Fruit fly (Drosophila melanogaster) whole organism, embryonic: ENCODE results near the gene CG44838.

Experiments
- Aef1 ChIP-seq: fragments of 200-800 bp; sonication (Bioruptor generic); IDR thresholded peaks from 3 replicates; pipeline ENCODE4 v1.3.6; 2022; ENCODE audit warnings: missing biosample characterization, missing genetic modification characterization
- CG10267 ChIP-seq: fragments of 200-800 bp; sonication (Bioruptor generic); optimal IDR thresholded peaks from 2 replicates; lab custom pipeline; 2018; ENCODE audit warnings: missing biosample characterization, mild to moderate bottlenecking, missing genetic modification characterization, moderate library complexity
- CG10543 ChIP-seq: fragments of 200-800 bp; sonication (Bioruptor generic); optimal IDR thresholded peaks from 3 replicates; lab custom pipeline; 2017; ENCODE audit warnings: missing biosample characterization, mild to moderate bottlenecking, missing genetic modification characterization, moderate library complexity
- CG12071 ChIP-seq: fragments of 200-800 bp; sonication (Bioruptor generic); optimal IDR thresholded peaks from 3 replicates; lab custom pipeline; 2018; ENCODE audit warnings: missing biosample characterization, mild to moderate bottlenecking, missing genetic modification characterization
- CG12769 ChIP-seq: fragments of 200-800 bp; sonication (Bioruptor generic); optimal IDR thresholded peaks from 2 replicates; lab custom pipeline; 2019; ENCODE audit warnings: missing biosample characterization, mild to moderate bottlenecking, missing genetic modification characterization, moderate library complexity
- CG13894 ChIP-seq: fragments of 200-800 bp; sonication (Bioruptor generic); optimal IDR thresholded peaks from 3 replicates; lab custom pipeline; 2018; ENCODE audit warnings: missing biosample characterization, mild to moderate bottlenecking, missing genetic modification characterization, moderate library complexity
- CG15011 ChIP-seq: fragments of 200-800 bp; sonication (Bioruptor generic); optimal IDR thresholded peaks from 3 replicates; lab custom pipeline; 2018; ENCODE audit warnings: missing biosample characterization, mild to moderate bottlenecking, missing genetic modification characterization
- CG18476 ChIP-seq: fragments of 200-800 bp; sonication (Bioruptor generic); optimal IDR thresholded peaks from 2 replicates; lab custom pipeline; 2016; ENCODE audit warnings: missing biosample characterization, mild to moderate bottlenecking, missing genetic modification characterization
- CG18599 ChIP-seq: fragments of 200-800 bp; sonication (Bioruptor generic); optimal IDR thresholded peaks from 3 replicates; lab custom pipeline; 2017; ENCODE audit warnings: missing biosample characterization, missing genetic modification characterization, mild to moderate bottlenecking, moderate library complexity, missing genetic modification reagents
- CG3847 ChIP-seq: fragments of 200-800 bp; sonication (Bioruptor generic); IDR thresholded peaks from 2 replicates; pipeline ENCODE4 v1.3.6; 2022; ENCODE audit warnings: missing biosample characterization, missing genetic modification characterization
- CG4282 ChIP-seq: fragments of 200-800 bp; sonication (Bioruptor generic); optimal IDR thresholded peaks from 2 replicates; lab custom pipeline; 2016; ENCODE audit warnings: missing biosample characterization, missing genetic modification characterization
- CG4328 ChIP-seq: fragments of 200-800 bp; sonication (Bioruptor generic); optimal IDR thresholded peaks from 3 replicates; lab custom pipeline; 2017; ENCODE audit warnings: missing biosample characterization, missing genetic modification reagents, missing genetic modification characterization
- CG4424 ChIP-seq: fragments of 200-800 bp; sonication (Bioruptor generic); optimal IDR thresholded peaks from 3 replicates; lab custom pipeline; 2016; ENCODE audit warnings: missing biosample characterization, missing genetic modification characterization
- CG5180 ChIP-seq: fragments of 200-800 bp; sonication (Bioruptor generic); optimal IDR thresholded peaks from 3 replicates; lab custom pipeline; 2017; ENCODE audit warnings: missing biosample characterization, missing genetic modification characterization, mild to moderate bottlenecking, moderate library complexity, missing genetic modification reagents
- CG7963 ChIP-seq: fragments of 200-800 bp; sonication (Bioruptor generic); IDR thresholded peaks from 3 replicates; pipeline ENCODE4 v1.3.6; 2022; ENCODE audit warnings: missing biosample characterization, missing genetic modification characterization; ENCODE audit not compliant: partially characterized antibody
- CG8290 ChIP-seq, 3 experiments: fragments of 200-800 bp; sonication (Bioruptor generic); optimal IDR thresholded peaks; 2 replicates each; lab custom pipeline; 2016 to 2019; ENCODE audit warnings: missing biosample characterization in 3 of 3, missing genetic modification characterization in 3 of 3, mild to moderate bottlenecking in 2 of 3, moderate library complexity in 1 of 3
- Drgx ChIP-seq: fragments of 200-800 bp; sonication (Bioruptor generic); IDR thresholded peaks from 2 replicates; pipeline ENCODE4 v1.3.6; 2022; ENCODE audit warnings: missing biosample characterization, missing genetic modification characterization
- Ets65A ChIP-seq: fragments of 200-800 bp; sonication (Bioruptor generic); peaks from one replicate; lab custom pipeline; 2016; ENCODE audit warnings: missing biosample characterization, missing genetic modification characterization
- Fer1 ChIP-seq: fragments of 200-800 bp; sonication (Bioruptor generic); optimal IDR thresholded peaks from 2 replicates; lab custom pipeline; 2017; ENCODE audit warnings: missing biosample characterization, mild to moderate bottlenecking, missing genetic modification characterization
- Hey ChIP-seq: fragments of 200-800 bp; sonication (Bioruptor generic); optimal IDR thresholded peaks from 3 replicates; lab custom pipeline; 2018; ENCODE audit warnings: missing biosample characterization, mild to moderate bottlenecking, missing genetic modification characterization
- Hmx ChIP-seq: fragments of 200-800 bp; sonication (Bioruptor generic); optimal IDR thresholded peaks from 2 replicates; lab custom pipeline; 2016; ENCODE audit warnings: missing biosample characterization, missing genetic modification characterization
- Jarid2 ChIP-seq: fragments of 200-800 bp; sonication (Bioruptor generic); optimal IDR thresholded peaks from 3 replicates; lab custom pipeline; 2017; ENCODE audit warnings: mild to moderate bottlenecking, missing biosample characterization, missing genetic modification reagents, missing genetic modification characterization
- MTF-1 ChIP-seq: fragments of 200-800 bp; sonication (Bioruptor generic); optimal IDR thresholded peaks from 2 replicates; lab custom pipeline; 2018; ENCODE audit warnings: missing biosample characterization, mild to moderate bottlenecking, missing genetic modification characterization, borderline replicate concordance
- Med ChIP-seq: fragments of 200-800 bp; sonication (Bioruptor generic); peaks from one replicate; lab custom pipeline; 2016; ENCODE audit warnings: missing biosample characterization, missing genetic modification characterization, mild to moderate bottlenecking, inconsistent platforms, moderate library complexity
- Neu2 ChIP-seq: fragments of 200-800 bp; sonication (Bioruptor generic); optimal IDR thresholded peaks from 3 replicates; lab custom pipeline; 2016; ENCODE audit warnings: missing biosample characterization, missing genetic modification characterization, borderline replicate concordance
- Nf-YC ChIP-seq: fragments of 200-800 bp; optimal IDR thresholded peaks from 3 replicates; lab custom pipeline; 2019; ENCODE audit warnings: missing biosample characterization, mild to moderate bottlenecking, missing genetic modification characterization, moderate library complexity
- Side ChIP-seq: fragments of 200-800 bp; sonication (Bioruptor generic); optimal IDR thresholded peaks from 2 replicates; lab custom pipeline; 2016; ENCODE audit warnings: missing biosample characterization, missing genetic modification characterization
- Trl ChIP-seq, 3 experiments: fragments of >200 bp in 2 of 3; fragments of 200-800 bp in 1 of 3; sonication (Bioruptor generic) in 1 of 3; optimal IDR thresholded peaks; 2 replicates in 1 of 3; 3 replicates in 2 of 3; lab custom pipeline; 2016 to 2017; ENCODE audit warnings: missing biosample characterization in 1 of 3, missing genetic modification characterization in 1 of 3
- cad ChIP-seq: fragments of >200 bp; optimal IDR thresholded peaks from 2 replicates; lab custom pipeline; 2017; ENCODE audit warnings: missing biosample characterization, missing genetic modification characterization
- chinmo ChIP-seq: fragments of 200-800 bp; sonication (Bioruptor generic); IDR thresholded peaks from 4 replicates; pipeline ENCODE4 v1.3.6; 2022; ENCODE audit warnings: missing biosample characterization, missing genetic modification characterization; ENCODE audit not compliant: partially characterized antibody
- dpn ChIP-seq, 2 experiments: fragments of 200-800 bp; sonication (Bioruptor generic); optimal IDR thresholded peaks; 3 replicates each; lab custom pipeline; 2016; ENCODE audit warnings: missing biosample characterization in 2 of 2, missing genetic modification characterization in 2 of 2
- emc ChIP-seq: fragments of 200-800 bp; sonication (Bioruptor generic); optimal IDR thresholded peaks from 2 replicates; lab custom pipeline; 2016; ENCODE audit warnings: missing biosample characterization, missing genetic modification characterization
- fd64A ChIP-seq: fragments of 200-800 bp; sonication (Bioruptor generic); optimal IDR thresholded peaks from 3 replicates; lab custom pipeline; 2018; ENCODE audit warnings: missing biosample characterization, mild to moderate bottlenecking, missing genetic modification characterization
- fd96Cb ChIP-seq: fragments of 200-800 bp; sonication (Bioruptor generic); optimal IDR thresholded peaks from 2 replicates; lab custom pipeline; 2018; ENCODE audit warnings: missing biosample characterization, mild to moderate bottlenecking, missing genetic modification characterization, moderate library complexity
- gcm ChIP-seq: fragments of 200-800 bp; sonication (Bioruptor generic); optimal IDR thresholded peaks from 2 replicates; lab custom pipeline; 2019; ENCODE audit warnings: missing biosample characterization, mild to moderate bottlenecking, missing genetic modification characterization, moderate library complexity
- hbn ChIP-seq: fragments of 200-800 bp; sonication (Bioruptor generic); IDR thresholded peaks from 2 replicates; pipeline ENCODE4 v1.3.6; 2022; ENCODE audit warnings: missing biosample characterization, missing genetic modification characterization; ENCODE audit not compliant: partially characterized antibody
- hth ChIP-seq: fragments of >200 bp; optimal IDR thresholded peaks from 2 replicates; lab custom pipeline; 2017; ENCODE audit warnings: inconsistent platforms
- jumu ChIP-seq: fragments of 200-800 bp; sonication (Bioruptor generic); optimal IDR thresholded peaks from 3 replicates; lab custom pipeline; 2016; ENCODE audit warnings: missing biosample characterization, missing genetic modification characterization
- kah ChIP-seq: fragments of 200-800 bp; sonication (Bioruptor generic); optimal IDR thresholded peaks from 2 replicates; lab custom pipeline; 2018; ENCODE audit warnings: missing biosample characterization, mild to moderate bottlenecking, missing genetic modification characterization
- lmd ChIP-seq: fragments of 200-800 bp; sonication (Bioruptor generic); IDR thresholded peaks from 2 replicates; pipeline ENCODE4 v1.3.6; 2022; ENCODE audit warnings: missing biosample characterization, missing genetic modification characterization
- maf-S ChIP-seq: fragments of 200-800 bp; sonication (Bioruptor generic); optimal IDR thresholded peaks from 2 replicates; lab custom pipeline; 2016; ENCODE audit warnings: missing biosample characterization, missing genetic modification characterization
- mirr ChIP-seq: fragments of 200-800 bp; sonication (Bioruptor generic); optimal IDR thresholded peaks from 3 replicates; lab custom pipeline; 2018; ENCODE audit warnings: missing biosample characterization, mild to moderate bottlenecking, missing genetic modification characterization
- odd ChIP-seq: fragments of 200-800 bp; sonication (Bioruptor generic); optimal IDR thresholded peaks from 2 replicates; lab custom pipeline; 2017; ENCODE audit warnings: missing biosample characterization, mild to moderate bottlenecking, missing genetic modification characterization
- phol ChIP-seq: fragments of 200-800 bp; sonication (Bioruptor generic); optimal IDR thresholded peaks from 3 replicates; lab custom pipeline; 2018; ENCODE audit warnings: missing biosample characterization, mild to moderate bottlenecking, missing genetic modification characterization, moderate library complexity
- ro ChIP-seq: fragments of 200-800 bp; sonication (Bioruptor generic); IDR thresholded peaks from 2 replicates; pipeline ENCODE4 v1.3.6; 2022; ENCODE audit warnings: missing biosample characterization, missing genetic modification characterization
- slou ChIP-seq: fragments of 200-800 bp; sonication (Bioruptor generic); optimal IDR thresholded peaks from 3 replicates; lab custom pipeline; 2016; ENCODE audit warnings: missing biosample characterization, missing genetic modification characterization
- tna ChIP-seq: fragments of 200-800 bp; sonication (Bioruptor generic); IDR thresholded peaks from 2 replicates; pipeline ENCODE4 v1.3.6; 2022; ENCODE audit warnings: missing biosample characterization, missing genetic modification characterization; ENCODE audit not compliant: partially characterized antibody
- ttk ChIP-seq: fragments of 200-800 bp; sonication (Bioruptor generic); IDR thresholded peaks from 2 replicates; pipeline ENCODE4 v2.1.2; 2022; ENCODE audit warnings: missing biosample characterization, missing genetic modification characterization
- vvl ChIP-seq: fragments of 200-800 bp; sonication (Bioruptor generic); IDR thresholded peaks from 2 replicates; pipeline ENCODE4 v1.3.6; 2022; ENCODE audit warnings: missing biosample characterization, missing genetic modification characterization
- wek ChIP-seq: fragments of 200-800 bp; sonication (Bioruptor generic); optimal IDR thresholded peaks from 3 replicates; lab custom pipeline; 2018; ENCODE audit warnings: missing biosample characterization, mild to moderate bottlenecking, missing genetic modification characterization, moderate library complexity
- yki ChIP-seq: fragments of >200 bp; optimal IDR thresholded peaks from 3 replicates; lab custom pipeline; 2018

Gene CG44838

DNA sequence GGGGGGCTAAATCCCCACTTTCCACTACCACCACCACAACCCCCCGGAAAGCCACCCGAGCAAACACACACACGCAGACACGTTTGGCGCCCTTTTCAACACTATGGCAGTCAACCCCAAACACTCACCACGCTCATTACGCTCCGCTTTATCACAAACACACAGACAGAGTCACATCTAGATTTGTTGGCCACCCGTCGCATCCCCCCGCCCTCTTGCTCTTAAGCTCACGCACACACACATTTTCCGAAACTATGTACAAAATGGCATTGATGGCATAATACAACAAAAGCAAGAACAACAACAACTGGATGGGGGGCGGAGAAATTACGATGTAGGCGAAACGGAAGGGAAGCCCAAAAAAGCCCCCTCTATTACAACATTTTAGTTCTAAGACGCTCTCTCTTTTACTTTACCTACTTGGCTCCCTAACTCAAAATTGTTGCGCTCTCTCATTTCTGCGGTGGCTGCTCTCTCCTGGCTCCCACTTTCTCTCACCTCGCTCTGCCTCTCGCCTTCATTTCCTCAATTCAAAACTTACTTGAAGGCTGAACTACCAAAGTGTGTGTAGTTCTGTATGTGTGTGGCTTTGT is 4.9 kb downstream of the CG44838 start (continued):
- TF ChIP-seq CG12769 (tag; lab: Kevin White, UChicago) (peak; percentile 30), CG18599 (GFP tag; lab: Kevin White, UChicago) (peak; percentile 16), CG10267 (peak; percentile 24), kah (peak; percentile 43), Hmx (no peak), CG10543 (peak; percentile 50), cad (GFP tag; lab: Kevin White, UChicago) (no peak), Fer1 (GFP tag; lab: Kevin White, UChicago) (peak; percentile 28), Ets65A (GFP tag; lab: Kevin White, UChicago) (peak; percentile 76), dpn (GFP tag; optimal IDR thresholded peaks at IDR 0.05; lab: Kevin White, UChicago) (no peak), CG13894 (tag; lab: Kevin White, UChicago) (peak; percentile 49), CG7963 (GFP tag; lab: Robert Waterston, UW) (no peak), chinmo (GFP tag; lab: Robert Waterston, UW) (0 out of 4 replicates have a peak, but pooled peaks have one; percentile 40), CG4424 (no peak), Trl (optimal IDR thresholded peaks at IDR 0.05; lab: Kevin White, UChicago) (peak; percentile 83 to 84), Trl (GFP tag; optimal IDR thresholded peaks at IDR 0.05; lab: Kevin White, UChicago) (no peak), Jarid2 (peak; percentile 13), maf-S (GFP tag; lab: Kevin White, UChicago) (no peak), CG4282 (GFP tag; lab: Kevin White, UChicago) (no peak), vvl (peak; percentile 29; the same call in 1 of the 2 replicates), hbn (peak; percentile 23; the same call in 1 of the 2 replicates), Side (GFP tag; lab: Kevin White, UChicago) (peak; percentile 1), Med (GFP tag; lab: Kevin White, UChicago) (peak; percentile 86), tna (0 out of 2 replicates have a peak, but pooled peaks have one; percentile 21), MTF-1 (GFP tag; lab: Kevin White, UChicago) (peak; percentile 10), mirr (GFP tag; lab: Kevin White, UChicago) (peak; percentile 70), ttk (0 out of 2 replicates have a peak, but pooled peaks have one; percentile 52), CG3847 (GFP tag; lab: Robert Waterston, UW) (0 out of 2 replicates have a peak, but pooled peaks have one; percentile 17), Nf-YC (tag; lab: Kevin White, UChicago) (peak; percentile 22), hth (no peak), yki (lab: Kevin White, UChicago) (peak; percentile 49), jumu (no peak), lmd (peak; percentile 34), phol (peak; percentile 5), CG8290 (GFP tag; optimal IDR thresholded peaks at IDR 0.05; lab: Kevin White, UChicago) (no peak), CG8290 (tag; optimal IDR thresholded peaks at IDR 0.05; lab: Kevin White, UChicago) (peak; percentile 10 to 50), Hey (peak; percentile 30), CG12071 (GFP tag; lab: Kevin White, UChicago) (peak; percentile 22)
- TF ChIP-seq, all 482 proteins: peak for 56

DNA sequence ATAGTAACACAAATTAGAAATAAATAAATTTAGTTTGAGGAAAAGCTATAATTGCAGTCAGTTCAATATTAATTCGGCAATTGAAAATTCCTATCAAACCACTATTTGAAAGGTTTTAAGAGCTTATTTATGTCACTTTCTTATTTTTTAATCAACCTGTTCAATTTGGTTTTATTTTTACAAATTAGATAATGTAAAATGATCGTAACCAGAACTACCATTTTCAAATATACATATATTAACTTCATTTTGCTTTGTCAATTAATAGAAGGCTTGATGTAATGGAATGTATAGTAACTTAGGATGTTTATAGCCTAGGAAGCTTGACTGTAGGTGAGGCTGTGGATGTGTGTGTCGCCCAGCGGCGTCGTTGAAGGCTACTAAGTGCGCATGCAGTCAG is 5.7 kb downstream of the CG44838 start:
- no peak for TF ChIP-seq Drgx (GFP tag; lab: Robert Waterston, UW)
- peak; percentile 12 for TF ChIP-seq CG5180
- no peak for TF ChIP-seq CG18476 (GFP tag; lab: Kevin White, UChicago)
- TF ChIP-seq slou (GFP tag; lab: Kevin White, UChicago) = no peak
- TF ChIP-seq fd64A (GFP tag; lab: Kevin White, UChicago) = no peak
- TF ChIP-seq Neu2 (GFP tag; lab: Kevin White, UChicago) = no peak
- no peak for TF ChIP-seq emc
- no peak for TF ChIP-seq ro
- TF ChIP-seq odd = no peak
- TF ChIP-seq CG4328 = no peak
- TF ChIP-seq fd96Cb = no peak
- TF ChIP-seq Fer1 (GFP tag; lab: Kevin White, UChicago) = peak; percentile 42
- TF ChIP-seq CG15011 (GFP tag; lab: Kevin White, UChicago) = no peak
- TF ChIP-seq wek (GFP tag; lab: Kevin White, UChicago) = no peak
- TF ChIP-seq Aef1 (GFP tag; lab: Robert Waterston, UW) = no peak
- no peak for TF ChIP-seq gcm (GFP tag; lab: Kevin White, UChicago)
